Worm (Caenorhabditis elegans) whole organism, midembryonic: ENCODE measurements around the gene R105.1.

ENCODE experiments used
- T22C8.4 ChIP-seq: fragments of 200-800 bp; sonication (Bioruptor generic); IDR thresholded peaks from 2 replicates; pipeline ENCODE4 v1.3.6; 2022; ENCODE audit warnings: missing genetic modification characterization, missing compliant biosample characterization
- cog-1 ChIP-seq: sonication (generic microtip); optimal IDR thresholded peaks from 2 replicates; lab custom pipeline; 2016; ENCODE audit warnings: missing genetic modification characterization, missing compliant biosample characterization
- flt-1 ChIP-seq: fragments of 200-800 bp; sonication (Bioruptor generic); IDR thresholded peaks from 2 replicates; pipeline ENCODE4 v1.3.6; 2022; ENCODE audit warnings: missing genetic modification characterization, missing compliant biosample characterization
- klf-2 ChIP-seq: fragments of 200-800 bp; sonication (Bioruptor generic); conservative IDR thresholded peaks from 2 replicates; pipeline ENCODE4 v1.3.6; 2022; ENCODE audit warnings: missing genetic modification reagents, missing genetic modification characterization, missing compliant biosample characterization
- med-1 ChIP-seq: sonication (generic microtip); optimal IDR thresholded peaks from 2 replicates; lab custom pipeline; 2017; ENCODE audit warnings: missing genetic modification characterization, mild to moderate bottlenecking, missing compliant biosample characterization, antibody characterized with exemption, missing genetic modification reagents; ENCODE audit not compliant: insufficient read depth
- ref-1 ChIP-seq: fragments of 200-800 bp; sonication (Bioruptor generic); conservative IDR thresholded peaks from 2 replicates; pipeline ENCODE4 v1.3.6; 2022; ENCODE audit warnings: missing genetic modification reagents, missing genetic modification characterization, missing compliant biosample characterization
- tab-1 ChIP-seq: fragments of 200-800 bp; sonication (Bioruptor generic); IDR thresholded peaks from 2 replicates; pipeline ENCODE4 v1.3.6; 2022; ENCODE audit warnings: missing genetic modification characterization, missing compliant biosample characterization
- ztf-23 ChIP-seq: fragments of 200-800 bp; sonication (Bioruptor generic); IDR thresholded peaks from 2 replicates; pipeline ENCODE4 v1.3.6; 2022; ENCODE audit warnings: missing genetic modification reagents, missing genetic modification characterization, missing compliant biosample characterization
- ztf-29 ChIP-seq: fragments of 200-800 bp; sonication (Bioruptor generic); IDR thresholded peaks from 2 replicates; pipeline ENCODE4 v1.3.6; 2022; ENCODE audit warnings: missing genetic modification reagents, missing genetic modification characterization, missing compliant biosample characterization

The R105.1 gene

ce11 chrIV:4633393-4633792 is at the start of gene R105.1:
Gene R105.1 (plus strand): TSS chrIV:4633693.
- no peak for TF ChIP-seq ztf-29 (GFP tag; lab: Robert Waterston, UW)
- TF ChIP-seq T22C8.4 (GFP tag; lab: Robert Waterston, UW): no peak
- no peak for TF ChIP-seq klf-2 (GFP tag; lab: Robert Waterston, UW)
- no peak for TF ChIP-seq med-1

- TF ChIP-seq flt-1 (GFP tag; lab: Robert Waterston, UW) (no peak), med-1 (no peak)
Measured at ce11 chrIV:4585991-4586390, 47.5 kb upstream of the R105.1 start.

- no peak for TF ChIP-seq flt-1 (GFP tag; lab: Robert Waterston, UW)
- TF ChIP-seq ztf-23: no peak
- no peak for TF ChIP-seq ztf-29 (GFP tag; lab: Robert Waterston, UW)
- TF ChIP-seq med-1: no peak
- no peak for TF ChIP-seq klf-2 (GFP tag; lab: Robert Waterston, UW)
- TF ChIP-seq cog-1: no peak
- no peak for TF ChIP-seq T22C8.4 (GFP tag; lab: Robert Waterston, UW)
Measured at ce11 chrIV:4587532-4587931, 46.0 kb upstream of the R105.1 start.

- no peak for TF ChIP-seq flt-1 (GFP tag; lab: Robert Waterston, UW)
- TF ChIP-seq cog-1: peak; percentile 14
Measured at ce11 chrIV:4588408-4588807, 45.1 kb upstream of the R105.1 start.

DNA sequence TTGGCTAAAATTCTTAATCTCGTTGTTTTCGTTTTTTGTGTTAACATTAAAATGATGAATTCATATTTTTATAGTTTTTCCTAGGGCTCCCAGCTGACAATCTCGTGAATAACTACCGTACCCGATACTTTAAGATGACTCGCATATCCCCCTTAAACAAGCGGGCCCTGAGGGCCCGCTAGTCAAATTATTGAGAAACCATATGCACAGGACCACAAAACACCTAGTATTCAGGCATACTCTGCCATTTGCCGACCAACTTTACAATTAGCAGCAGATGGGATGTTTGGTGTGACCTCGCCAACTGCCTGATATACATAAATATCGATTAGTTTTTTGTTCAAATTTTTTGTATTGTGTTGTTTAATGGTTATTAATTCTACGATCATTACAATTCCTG is 36.7 kb upstream of the R105.1 start, which contains the start of gene F19C7.3:
Gene F19C7.3 (plus strand): TSS at position 301 of the 400 bp plus-strand sequence.
- TF ChIP-seq flt-1 (GFP tag; lab: Robert Waterston, UW) (no peak), klf-2 (GFP tag; lab: Robert Waterston, UW) (no peak), cog-1 (no peak), ztf-29 (GFP tag; lab: Robert Waterston, UW) (no peak), T22C8.4 (GFP tag; lab: Robert Waterston, UW) (no peak), tab-1 (no peak), ref-1 (GFP tag; lab: Robert Waterston, UW) (no peak), ztf-23 (no peak), med-1 (no peak)

ce11 chrIV:4599352-4600004 is 34.0 kb upstream of the R105.1 start, which contains the start of gene F19C7.2:
Gene F19C7.2 (plus strand): TSS chrIV:4599954.
- TF ChIP-seq tab-1 (no peak), med-1 (no peak), ztf-23 (no peak), ztf-29 (GFP tag; lab: Robert Waterston, UW) (no peak)

- TF ChIP-seq klf-2 (GFP tag; lab: Robert Waterston, UW) (no peak), ref-1 (GFP tag; lab: Robert Waterston, UW) (no peak), med-1 (no peak), ztf-23 (no peak), cog-1 (no peak), T22C8.4 (GFP tag; lab: Robert Waterston, UW) (no peak)
Measured at ce11 chrIV:4602565-4602964, 30.9 kb upstream of the R105.1 start, which contains the start of gene F19C7.4. Gene F19C7.4 (plus strand): TSS chrIV:4602865.

DNA sequence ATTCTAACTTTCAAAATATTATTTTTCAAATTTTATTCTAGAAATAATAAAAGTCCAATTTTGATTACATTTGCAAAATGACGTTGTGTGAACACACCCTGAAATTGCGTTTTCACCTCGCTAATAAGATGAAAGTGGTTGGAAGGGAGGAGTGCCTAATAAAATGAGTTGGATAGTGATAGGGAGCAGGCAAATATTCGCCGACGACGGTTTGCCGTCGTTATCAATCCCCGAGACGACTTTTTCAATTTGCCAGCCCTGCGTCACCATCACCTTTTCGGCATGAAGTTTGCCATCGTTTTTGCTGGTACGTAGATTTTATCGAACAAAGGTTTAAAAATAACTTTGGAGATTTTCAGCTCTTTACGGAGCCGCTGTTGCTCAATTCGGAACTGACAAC is 27.9 kb upstream of the R105.1 start, which contains the start of gene nspg-10:
Gene nspg-10 (plus strand): TSS at position 179 of the 400 bp plus-strand sequence.
- TF ChIP-seq cog-1 (no peak), ref-1 (GFP tag; lab: Robert Waterston, UW) (no peak), klf-2 (GFP tag; lab: Robert Waterston, UW) (no peak), ztf-23 (no peak), flt-1 (GFP tag; lab: Robert Waterston, UW) (no peak), med-1 (no peak), tab-1 (no peak), ztf-29 (GFP tag; lab: Robert Waterston, UW) (no peak), T22C8.4 (GFP tag; lab: Robert Waterston, UW) (no peak)

DNA sequence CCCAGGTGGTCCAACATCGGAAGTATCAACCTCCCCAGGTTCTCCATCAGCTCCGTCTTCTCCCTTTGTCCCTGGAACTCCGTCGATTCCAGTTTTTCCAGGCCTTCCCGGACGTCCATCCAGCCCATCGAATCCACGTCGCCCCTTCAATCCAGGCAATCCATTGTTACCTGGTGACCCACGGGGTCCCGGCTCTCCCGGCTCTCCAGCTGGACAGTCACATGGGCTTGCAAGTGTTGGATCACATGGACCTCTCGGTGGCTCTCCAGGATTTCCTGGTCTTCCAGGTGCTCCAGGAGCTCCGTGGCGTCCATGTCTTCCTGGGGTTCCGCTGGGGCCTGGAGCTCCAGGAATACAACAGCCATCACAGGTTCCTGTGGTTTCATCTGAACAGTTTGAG is 24.8 kb upstream of the R105.1 start:
- TF ChIP-seq ztf-23: 0 out of 2 replicates have a peak, but pooled peaks have one; percentile 30
- no peak for TF ChIP-seq ref-1 (GFP tag; lab: Robert Waterston, UW)

ce11 chrIV:4609568-4609967 is 23.9 kb upstream of the R105.1 start, which contains the start of gene col-110:
Gene col-110 (minus strand): TSS chrIV:4609668.
- no peak for TF ChIP-seq tab-1
- no peak for TF ChIP-seq cog-1
- TF ChIP-seq flt-1 (GFP tag; lab: Robert Waterston, UW): no peak
- TF ChIP-seq klf-2 (GFP tag; lab: Robert Waterston, UW): no peak
- TF ChIP-seq T22C8.4 (GFP tag; lab: Robert Waterston, UW): no peak
- TF ChIP-seq ref-1 (GFP tag; lab: Robert Waterston, UW): no peak
- no peak for TF ChIP-seq ztf-29 (GFP tag; lab: Robert Waterston, UW)

ce11 chrIV:4611740-4612139 is 21.8 kb upstream of the R105.1 start:
- TF ChIP-seq ref-1 (GFP tag; lab: Robert Waterston, UW) (no peak), klf-2 (GFP tag; lab: Robert Waterston, UW) (no peak), ztf-23 (no peak), cog-1 (no peak), flt-1 (GFP tag; lab: Robert Waterston, UW) (no peak), med-1 (no peak), tab-1 (no peak), ztf-29 (GFP tag; lab: Robert Waterston, UW) (no peak), T22C8.4 (GFP tag; lab: Robert Waterston, UW) (no peak)
